Worm (Caenorhabditis elegans): Measurements from ENCODE around the gene chil-14.

DNA sequence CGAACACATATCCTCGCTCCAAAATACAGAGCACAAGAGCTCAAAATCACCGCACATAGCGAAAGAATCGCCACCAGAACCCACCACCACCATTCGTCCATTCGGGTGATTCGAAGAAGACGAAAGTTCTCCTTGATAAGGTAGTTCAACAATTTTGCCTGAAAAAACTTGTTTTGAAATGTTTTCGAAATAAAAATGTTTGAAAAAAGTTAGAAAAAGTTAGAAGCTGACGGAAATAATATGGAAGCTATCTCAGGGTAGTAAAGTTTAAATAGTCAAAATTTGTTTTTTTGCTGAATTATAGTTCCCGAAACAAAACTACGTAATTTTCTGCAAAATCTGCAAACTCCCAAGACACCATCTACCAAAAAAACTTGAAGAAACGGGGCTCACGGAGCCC lies 43.4 kb upstream of the chil-14 start, which contains the start of gene snt-5:
- TF ChIP-seq unc-62 (GFP tag; optimal IDR thresholded peaks at IDR 0.05 in 1 of 2) = no peak
- TF ChIP-seq unc-62 (tag; optimal IDR thresholded peaks at IDR 0.05) = no peak
- TF ChIP-seq lim-7 (GFP tag; IDR thresholded peaks at IDR 0.05) = no peak
- TF ChIP-seq nhr-11 (tag; optimal IDR thresholded peaks at IDR 0.05) = no peak
- TF ChIP-seq ceh-28 (tag; optimal IDR thresholded peaks at IDR 0.05) = no peak
- TF ChIP-seq egl-27 (tag; optimal IDR thresholded peaks at IDR 0.05) = no peak
- TF ChIP-seq nhr-10 (tag; optimal IDR thresholded peaks at IDR 0.05) = no peak
- no peak for TF ChIP-seq nhr-237 (tag; optimal IDR thresholded peaks at IDR 0.05)
